Worm (Caenorhabditis elegans) whole organism, L3 larva: ENCODE data around the gene cpr-8.

Experiments
- aly-2 ChIP-seq: fragments of 150-350 bp; optimal IDR thresholded peaks from 2 replicates; lab custom pipeline; 2014; ENCODE audit warnings: missing biosample characterization, missing genetic modification characterization
- ceh-16 ChIP-seq: sonication (generic microtip); optimal IDR thresholded peaks from 2 replicates; lab custom pipeline; 2017; ENCODE audit warnings: missing biosample characterization, missing genetic modification characterization
- elt-1 ChIP-seq: fragments of 150-350 bp; optimal IDR thresholded peaks from 2 replicates; lab custom pipeline; 2014; ENCODE audit warnings: missing biosample characterization, missing genetic modification characterization
- nhr-25 ChIP-seq: sonication (generic microtip); optimal IDR thresholded peaks from 2 replicates; lab custom pipeline; 2017; ENCODE audit warnings: missing biosample characterization, missing genetic modification characterization
- pha-4 ChIP-seq: fragments of 150-350 bp; optimal IDR thresholded peaks from 2 replicates; lab custom pipeline; 2014; ENCODE audit warnings: missing biosample characterization, missing genetic modification reagents, missing genetic modification characterization
- snpc-4 ChIP-seq: fragments of 150-350 bp; optimal IDR thresholded peaks from 2 replicates; lab custom pipeline; 2014; ENCODE audit warnings: missing biosample characterization, missing genetic modification characterization
- unc-39 ChIP-seq: sonication (generic microtip); optimal IDR thresholded peaks from 4 replicates; lab custom pipeline; 2017; ENCODE audit warnings: missing biosample characterization, missing genetic modification characterization
- unc-62 ChIP-seq: fragments of 150-350 bp; sonication (generic microtip); optimal IDR thresholded peaks from 4 replicates; lab custom pipeline; 2014; ENCODE audit warnings: missing biosample characterization, missing genetic modification reagents, missing genetic modification characterization

ce11 chrV:1151324-1151742 is 16.9 kb downstream of the cpr-8 start:
- peak; percentile 83 for TF ChIP-seq snpc-4 (tag; lab: Kevin White, UChicago)
- peak; percentile 68 for TF ChIP-seq aly-2 (tag; lab: Kevin White, UChicago)
- peak; percentile 88 for TF ChIP-seq pha-4 (tag; lab: Kevin White, UChicago)
- peak; percentile 94 for TF ChIP-seq unc-62
- peak; percentile 61 for TF ChIP-seq ceh-16
- TF ChIP-seq unc-39 (tag; lab: Kevin White, UChicago) = no peak
- peak; percentile 98 for TF ChIP-seq nhr-25 (tag; lab: Kevin White, UChicago)
- peak; percentile 73 for TF ChIP-seq elt-1
